Comparison of ENCODE assay signal across 6 worm cellular contexts in genomic region chrII:8884262-8884949, ce11.
A peak's percentile ranks its signal among the peaks of the same experiment; 100 is the strongest.
TF ChIP-seq lines count a peak whose summit lies in the region.

T07D4.5 (minus strand) TSS chrII:8884332.
ddx-19 (plus strand) TSS chrII:8884899.

TF ChIP-seq in whole organism, L1 larva, 84 proteins besides CTCF, POLR2A, EP300 and RAD21 (continues in another document):
- TF ChIP-seq nhr-85 (tag; lab: Kevin White, UChicago), result peak; percentile 45
- TF ChIP-seq snu-23 (GFP tag; optimal IDR thresholded peaks at IDR 0.05; lab: Kevin White, UChicago), result peak; percentile 65
- TF ChIP-seq efl-3 (GFP tag; optimal IDR thresholded peaks at IDR 0.05; lab: Kevin White, UChicago), result no peak
- TF ChIP-seq nhr-76 (tag; optimal IDR thresholded peaks at IDR 0.05; lab: Kevin White, UChicago), result no peak
- TF ChIP-seq efl-1 (optimal IDR thresholded peaks at IDR 0.05; lab: Kevin White, UChicago), result peak; percentile 56 to 66
- TF ChIP-seq efl-1 (GFP tag; optimal IDR thresholded peaks at IDR 0.05 in 1 of 2; lab: Kevin White, UChicago), result peak; percentile 65 to 95
- TF ChIP-seq skn-1 (tag; optimal IDR thresholded peaks at IDR 0.05; lab: Kevin White, UChicago), result peak; percentile 9
- peak; percentile 17 for TF ChIP-seq fos-1 (tag; optimal IDR thresholded peaks at IDR 0.05; lab: Kevin White, UChicago)
- TF ChIP-seq mdl-1 (tag; optimal IDR thresholded peaks at IDR 0.05; lab: Kevin White, UChicago), result no peak
- TF ChIP-seq fkh-10 (GFP tag; optimal IDR thresholded peaks at IDR 0.05; lab: Kevin White, UChicago), result no peak
- TF ChIP-seq C04F5.9 (tag; optimal IDR thresholded peaks at IDR 0.05; lab: Kevin White, UChicago), result no peak
- TF ChIP-seq lin-14 (GFP tag; optimal IDR thresholded peaks at IDR 0.05; lab: Kevin White, UChicago), result no peak
- TF ChIP-seq unc-130 (tag; optimal IDR thresholded peaks at IDR 0.05; lab: Kevin White, UChicago), result peak; percentile 83
- peak in 1 of 3 experiments; percentile 15 for TF ChIP-seq ceh-82 (tag; optimal IDR thresholded peaks at IDR 0.05; lab: Kevin White, UChicago)
- TF ChIP-seq nhr-71 (tag; optimal IDR thresholded peaks at IDR 0.05; lab: Kevin White, UChicago), result peak; percentile 57

TF ChIP-seq in whole organism, L2 larva, 48 proteins besides CTCF, POLR2A, EP300 and RAD21 (continues in another document):
- no peak for TF ChIP-seq unc-39 (tag; optimal IDR thresholded peaks at IDR 0.05; lab: Kevin White, UChicago)
- no peak for TF ChIP-seq nhr-12 (tag; optimal IDR thresholded peaks at IDR 0.05; lab: Kevin White, UChicago)
- peak; percentile 29 for TF ChIP-seq gmeb-1 (tag; optimal IDR thresholded peaks at IDR 0.05; lab: Kevin White, UChicago)
- no peak for TF ChIP-seq aly-2 (tag; optimal IDR thresholded peaks at IDR 0.05; lab: Kevin White, UChicago)
- no peak for TF ChIP-seq ztf-4 (tag; optimal IDR thresholded peaks at IDR 0.05; lab: Kevin White, UChicago)
- TF ChIP-seq mdl-1 (tag; optimal IDR thresholded peaks at IDR 0.05; lab: Kevin White, UChicago), result no peak
- no peak for TF ChIP-seq nhr-10 (tag; optimal IDR thresholded peaks at IDR 0.05; lab: Kevin White, UChicago)
- peak; percentile 24 for TF ChIP-seq nhr-129 (tag; optimal IDR thresholded peaks at IDR 0.05; lab: Kevin White, UChicago)
- no peak for TF ChIP-seq nhr-25 (tag; optimal IDR thresholded peaks at IDR 0.05; lab: Kevin White, UChicago)
- TF ChIP-seq ztf-11 (tag; optimal IDR thresholded peaks at IDR 0.05; lab: Kevin White, UChicago), result no peak
- no peak for TF ChIP-seq unc-62 (GFP tag; optimal IDR thresholded peaks at IDR 0.05; lab: Kevin White, UChicago)
- peak; percentile 67 for TF ChIP-seq C34F6.9 (tag; optimal IDR thresholded peaks at IDR 0.05; lab: Kevin White, UChicago)
- TF ChIP-seq skn-1 (tag; optimal IDR thresholded peaks at IDR 0.05; lab: Kevin White, UChicago), result no peak
- TF ChIP-seq mab-5 (tag; optimal IDR thresholded peaks at IDR 0.05; lab: Kevin White, UChicago), result no peak
- no peak for TF ChIP-seq elt-1 (tag; optimal IDR thresholded peaks at IDR 0.05; lab: Kevin White, UChicago)
- no peak for TF ChIP-seq nhr-77 (tag; optimal IDR thresholded peaks at IDR 0.05; lab: Kevin White, UChicago)
- no peak for TF ChIP-seq F13H6.1 (tag; optimal IDR thresholded peaks at IDR 0.05; lab: Kevin White, UChicago)

TF ChIP-seq in whole organism, L3 larva, 47 proteins besides CTCF, POLR2A, EP300 and RAD21 (continues in another document):
- TF ChIP-seq fos-1 (tag; optimal IDR thresholded peaks at IDR 0.05; lab: Kevin White, UChicago) (no peak), nhr-237 (tag; optimal IDR thresholded peaks at IDR 0.05; lab: Kevin White, UChicago) (no peak), egl-27 (tag; optimal IDR thresholded peaks at IDR 0.05; lab: Kevin White, UChicago) (no peak), ceh-16 (tag; optimal IDR thresholded peaks at IDR 0.05; lab: Kevin White, UChicago) (no peak), nhr-67 (tag; optimal IDR thresholded peaks at IDR 0.05; lab: Kevin White, UChicago) (no peak), zag-1 (tag; optimal IDR thresholded peaks at IDR 0.05; lab: Kevin White, UChicago) (no peak), lsy-12 (tag; optimal IDR thresholded peaks at IDR 0.05; lab: Kevin White, UChicago) (no peak), nhr-12 (tag; optimal IDR thresholded peaks at IDR 0.05; lab: Kevin White, UChicago) (no peak), lin-15B (tag; optimal IDR thresholded peaks at IDR 0.05; lab: Kevin White, UChicago) (peak; percentile 42), unc-62 (GFP tag; optimal IDR thresholded peaks at IDR 0.05; lab: Kevin White, UChicago) (no peak), R02D3.7 (tag; optimal IDR thresholded peaks at IDR 0.05; lab: Kevin White, UChicago) (no peak), nhr-23 (tag; optimal IDR thresholded peaks at IDR 0.05; lab: Kevin White, UChicago) (peak; percentile 8), jun-1 (tag; optimal IDR thresholded peaks at IDR 0.05; lab: Kevin White, UChicago) (no peak), daf-12 (tag; optimal IDR thresholded peaks at IDR 0.05; lab: Kevin White, UChicago) (no peak), sea-2 (GFP tag; optimal IDR thresholded peaks at IDR 0.05; lab: Kevin White, UChicago) (no peak), elt-2 (tag; optimal IDR thresholded peaks at IDR 0.05; lab: Kevin White, UChicago) (peak; percentile 29), ceh-9 (tag; optimal IDR thresholded peaks at IDR 0.05; lab: Kevin White, UChicago) (no peak)

TF ChIP-seq in whole organism, L4 larva, 104 proteins besides CTCF, POLR2A, EP300 and RAD21:
- TF ChIP-seq zip-11 (GFP tag; IDR thresholded peaks at IDR 0.05; lab: Robert Waterston, UW) (no peak), aha-1 (tag; lab: Kevin White, UChicago) (peak; percentile 72), skn-1 (tag; optimal IDR thresholded peaks at IDR 0.05; lab: Kevin White, UChicago) (no peak), rbr-2 (tag; optimal IDR thresholded peaks at IDR 0.05; lab: Kevin White, UChicago) (peak; percentile 34), nhr-28 (tag; optimal IDR thresholded peaks at IDR 0.05; lab: Kevin White, UChicago) (no peak), mes-2 (tag; optimal IDR thresholded peaks at IDR 0.05; lab: Kevin White, UChicago; ENCODE audit: poor library complexity, severe bottlenecking) (peak; percentile 75), pha-4 (GFP tag; IDR thresholded peaks at IDR 0.05; lab: Robert Waterston, UW) (no peak), pha-4 (tag; optimal IDR thresholded peaks at IDR 0.05; lab: Kevin White, UChicago) (peak; percentile 61), nhr-77 (tag; optimal IDR thresholded peaks at IDR 0.05; lab: Kevin White, UChicago) (peak; percentile 1), dve-1 (tag; optimal IDR thresholded peaks at IDR 0.05; lab: Kevin White, UChicago; ENCODE audit: insufficient read depth) (peak; percentile 71), duxl-1 (tag; optimal IDR thresholded peaks at IDR 0.05; lab: Kevin White, UChicago; ENCODE audit: poor library complexity) (no peak), dpl-1 (GFP tag; optimal IDR thresholded peaks at IDR 0.05; lab: Kevin White, UChicago) (peak; percentile 62), daf-16 (GFP tag; optimal IDR thresholded peaks at IDR 0.05; lab: Kevin White, UChicago) (no peak), daf-16 (tag; optimal IDR thresholded peaks at IDR 0.05; lab: Kevin White, UChicago) (peak; percentile 41), lin-29 (GFP tag; IDR thresholded peaks at IDR 0.05; lab: Robert Waterston, UW) (no peak), lsy-2 (tag; optimal IDR thresholded peaks at IDR 0.05; lab: Kevin White, UChicago) (peak; percentile 75 to 98)
TF ChIP-seq in whole organism, L4 larva: peak in this region for 9.

TF ChIP-seq in whole organism, mixed stage, embryonic, 35 proteins besides CTCF, POLR2A, EP300 and RAD21:
- TF ChIP-seq lin-32 (GFP tag; optimal IDR thresholded peaks at IDR 0.05; lab: Kevin White, UChicago) (no peak), cnd-1 (tag; optimal IDR thresholded peaks at IDR 0.05; lab: Kevin White, UChicago) (no peak), lsy-2 (tag; optimal IDR thresholded peaks at IDR 0.05; lab: Kevin White, UChicago) (peak; percentile 96), sptf-1 (tag; optimal IDR thresholded peaks at IDR 0.05; lab: Kevin White, UChicago) (no peak), unc-39 (tag; optimal IDR thresholded peaks at IDR 0.05; lab: Kevin White, UChicago) (no peak), sem-2 (GFP tag; optimal IDR thresholded peaks at IDR 0.05; lab: Kevin White, UChicago) (no peak), nhr-2 (tag; optimal IDR thresholded peaks at IDR 0.05; lab: Kevin White, UChicago) (no peak), nhr-76 (tag; optimal IDR thresholded peaks at IDR 0.05; lab: Kevin White, UChicago) (no peak), nhr-28 (tag; optimal IDR thresholded peaks at IDR 0.05; lab: Kevin White, UChicago) (no peak), hlh-1 (tag; optimal IDR thresholded peaks at IDR 0.05; lab: Kevin White, UChicago) (no peak), elt-3 (tag; optimal IDR thresholded peaks at IDR 0.05; lab: Kevin White, UChicago) (no peak), elt-1 (tag; optimal IDR thresholded peaks at IDR 0.05; lab: Kevin White, UChicago; ENCODE audit: borderline replicate concordance, insufficient read depth) (no peak), ceh-83 (GFP tag; optimal IDR thresholded peaks at IDR 0.05; lab: Kevin White, UChicago) (no peak), unc-62 (GFP tag; optimal IDR thresholded peaks at IDR 0.05; lab: Kevin White, UChicago) (no peak), pha-4 (tag; optimal IDR thresholded peaks at IDR 0.05; lab: Kevin White, UChicago) (peak; percentile 38), snpc-4 (tag; optimal IDR thresholded peaks at IDR 0.05; lab: Kevin White, UChicago) (no peak), ztf-11 (tag; optimal IDR thresholded peaks at IDR 0.05; lab: Kevin White, UChicago) (no peak)
TF ChIP-seq in whole organism, mixed stage, embryonic: peak in this region for 2.

TF ChIP-seq in whole organism, young adult, 124 proteins besides CTCF, POLR2A, EP300 and RAD21:
- TF ChIP-seq snpc-1.3 (tag; optimal IDR thresholded peaks at IDR 0.05; lab: Kevin White, UChicago; ENCODE audit: insufficient read depth), result peak; percentile 45
- TF ChIP-seq ztf-6 (GFP tag; IDR thresholded peaks at IDR 0.05; lab: Robert Waterston, UW), result no peak
- no peak for TF ChIP-seq tbp1 (GFP tag; optimal IDR thresholded peaks at IDR 0.05; lab: Kevin White, UChicago)
- TF ChIP-seq F33H1.4 (GFP tag; IDR thresholded peaks at IDR 0.05; lab: Robert Waterston, UW), result peak; percentile 17; the same call in 1 of the 2 replicates
- no peak for TF ChIP-seq Y95B8A.8 (GFP tag; IDR thresholded peaks at IDR 0.05; lab: Robert Waterston, UW)
- no peak for TF ChIP-seq tbx-9 (tag; optimal IDR thresholded peaks at IDR 0.05; lab: Kevin White, UChicago; ENCODE audit: borderline replicate concordance)
- peak; percentile 40 for TF ChIP-seq F23B12.7 (tag; optimal IDR thresholded peaks at IDR 0.05; lab: Kevin White, UChicago; ENCODE audit: insufficient read depth)
- no peak for TF ChIP-seq Y56A3A.18 (GFP tag; IDR thresholded peaks at IDR 0.05; lab: Robert Waterston, UW)
- TF ChIP-seq madf-6 (GFP tag; IDR thresholded peaks at IDR 0.05; lab: Robert Waterston, UW), result peak; percentile 51; the same call in 1 of the 2 replicates
- TF ChIP-seq lsl-1 (GFP tag; optimal IDR thresholded peaks at IDR 0.05; lab: Kevin White, UChicago), result peak; percentile 78
- no peak for TF ChIP-seq tlf-1 (GFP tag; optimal IDR thresholded peaks at IDR 0.05; lab: Kevin White, UChicago)
TF ChIP-seq in whole organism, young adult: peak in this region for 5.
